Worm (Caenorhabditis elegans): ENCODE data around the gene sem-5.
A peak's percentile ranks its signal among the peaks of the same experiment; 100 is the strongest.

sem-5 gene

ce11 chrX:7952226-7953062 is 9.1 kb downstream of the sem-5 start (continued):
- TF ChIP-seq arid-1 (GFP tag; conservative IDR thresholded peaks at IDR 0.05) (no peak), ceh-20 (GFP tag; IDR thresholded peaks at IDR 0.05) (no peak), nhr-48 (tag; optimal IDR thresholded peaks at IDR 0.05) (peak; percentile 55), set-16 (GFP tag; IDR thresholded peaks at IDR 0.05) (no peak), unc-130 (GFP tag; optimal IDR thresholded peaks at IDR 0.05) (no peak), Y48G9A.11 (GFP tag; IDR thresholded peaks at IDR 0.05) (no peak), cey-2 (tag; optimal IDR thresholded peaks at IDR 0.05; ENCODE audit: borderline replicate concordance, insufficient read depth) (no peak), attf-4 (tag; optimal IDR thresholded peaks at IDR 0.05) (no peak), lin-38 (GFP tag; IDR thresholded peaks at IDR 0.05) (no peak), ceh-62 (tag; optimal IDR thresholded peaks at IDR 0.05) (no peak), hif-1 (tag; optimal IDR thresholded peaks at IDR 0.05) (peak in 1 of 2 experiments; percentile 89), spr-1 (tag; optimal IDR thresholded peaks at IDR 0.05) (no peak), duxl-1 (tag; optimal IDR thresholded peaks at IDR 0.05; ENCODE audit: poor library complexity) (no peak), T20F7.1 (GFP tag; optimal IDR thresholded peaks at IDR 0.05) (no peak), madf-9 (GFP tag; conservative IDR thresholded peaks at IDR 0.05) (no peak), hmg-1.1 (GFP tag; IDR thresholded peaks at IDR 0.05) (peak; percentile 9; the same call in 1 of the 2 replicates), zip-11 (GFP tag; IDR thresholded peaks at IDR 0.05) (no peak), jun-1 (tag; optimal IDR thresholded peaks at IDR 0.05) (no peak), ztf-7 (tag; optimal IDR thresholded peaks at IDR 0.05) (peak; percentile 98), spr-3 (GFP tag; optimal IDR thresholded peaks at IDR 0.05) (no peak), dmd-8 (GFP tag; IDR thresholded peaks at IDR 0.05) (no peak), nhr-102 (tag; optimal IDR thresholded peaks at IDR 0.05) (no peak), lir-3 (tag; optimal IDR thresholded peaks at IDR 0.05) (no peak), lin-15B (tag; optimal IDR thresholded peaks at IDR 0.05) (no peak), Y75B8A.6 (GFP tag; IDR thresholded peaks at IDR 0.05) (no peak)

ce11 chrX:7951578-7951977 is 9.9 kb downstream of the sem-5 start:
- TF ChIP-seq dmd-6 (GFP tag; IDR thresholded peaks at IDR 0.05) (peak; percentile 92), saeg-2 (GFP tag; IDR thresholded peaks at IDR 0.05) (0 out of 2 replicates have a peak, but pooled peaks have one; percentile 67), egl-27 (tag; optimal IDR thresholded peaks at IDR 0.05) (no peak), nhr-76 (tag; optimal IDR thresholded peaks at IDR 0.05) (no peak), ceh-32 (tag; optimal IDR thresholded peaks at IDR 0.05; ENCODE audit: poor library complexity) (peak; percentile 56), nhr-48 (tag; optimal IDR thresholded peaks at IDR 0.05) (peak; percentile 54), ceh-62 (tag; optimal IDR thresholded peaks at IDR 0.05) (no peak), hmg-1.1 (GFP tag; IDR thresholded peaks at IDR 0.05) (peak; percentile 90), mes-2 (tag; optimal IDR thresholded peaks at IDR 0.05; ENCODE audit: poor library complexity, severe bottlenecking) (peak; percentile 58), ctbp-1 (GFP tag; IDR thresholded peaks at IDR 0.05) (peak; percentile 83), pha-4 (GFP tag; IDR thresholded peaks at IDR 0.05) (no peak), pha-4 (tag; optimal IDR thresholded peaks at IDR 0.05) (no peak), daf-12 (tag; optimal IDR thresholded peaks at IDR 0.05) (no peak), F37D6.2 (tag; optimal IDR thresholded peaks at IDR 0.05) (peak; percentile 80), egl-43 (GFP tag; IDR thresholded peaks at IDR 0.05) (peak; percentile 82), lin-39 (tag; optimal IDR thresholded peaks at IDR 0.05) (no peak), hlh-30 (tag; optimal IDR thresholded peaks at IDR 0.05; ENCODE audit: insufficient read depth) (peak; percentile 99), F44E2.7 (GFP tag; IDR thresholded peaks at IDR 0.05) (no peak), tra-1 (GFP tag; IDR thresholded peaks at IDR 0.05) (peak; percentile 77; the same call in 1 of the 2 replicates), dpl-1 (GFP tag; optimal IDR thresholded peaks at IDR 0.05) (peak; percentile 38), ama-1 (optimal IDR thresholded peaks at IDR 0.05) (no peak), aha-1 (tag) (peak; percentile 99), cey-2 (tag; optimal IDR thresholded peaks at IDR 0.05; ENCODE audit: borderline replicate concordance, insufficient read depth) (no peak), ceh-20 (GFP tag; IDR thresholded peaks at IDR 0.05) (peak; percentile 85), rbr-2 (tag; optimal IDR thresholded peaks at IDR 0.05) (peak; percentile 83), lsy-2 (tag; optimal IDR thresholded peaks at IDR 0.05) (peak in 1 of 2 experiments; percentile 80), pqm-1 (tag; optimal IDR thresholded peaks at IDR 0.05) (no peak), ztf-7 (tag; optimal IDR thresholded peaks at IDR 0.05) (peak; percentile 61), nhr-102 (tag; optimal IDR thresholded peaks at IDR 0.05) (peak; percentile 53), hif-1 (tag; optimal IDR thresholded peaks at IDR 0.05) (peak; percentile 48 to 91)
